Worm (Caenorhabditis elegans) whole organism, L3 larva: ENCODE results near the gene bas-1.

Experiments used
- R02D3.7 ChIP-seq: fragments of 150-350 bp; optimal IDR thresholded peaks from 2 replicates; lab custom pipeline; 2014; ENCODE audit warnings: missing biosample characterization, missing genetic modification characterization
- ZK546.5 ChIP-seq: sonication (generic microtip); optimal IDR thresholded peaks from 2 replicates; lab custom pipeline; 2017; ENCODE audit warnings: missing biosample characterization, missing genetic modification characterization
- ceh-16 ChIP-seq: sonication (generic microtip); optimal IDR thresholded peaks from 2 replicates; lab custom pipeline; 2017; ENCODE audit warnings: missing biosample characterization, missing genetic modification characterization
- ceh-28 ChIP-seq: fragments of 150-350 bp; optimal IDR thresholded peaks from 2 replicates; lab custom pipeline; 2014; ENCODE audit warnings: missing biosample characterization, missing genetic modification reagents, missing genetic modification characterization
- ceh-82 ChIP-seq: fragments of 150-350 bp; optimal IDR thresholded peaks from 2 replicates; lab custom pipeline; 2014; ENCODE audit warnings: missing biosample characterization, missing genetic modification characterization
- daf-12 ChIP-seq: fragments of 150-350 bp; optimal IDR thresholded peaks from 2 replicates; lab custom pipeline; 2014; ENCODE audit warnings: missing biosample characterization, missing genetic modification reagents, missing genetic modification characterization
- egl-27 ChIP-seq: sonication (generic microtip); optimal IDR thresholded peaks from 4 replicates; lab custom pipeline; 2017; ENCODE audit warnings: missing biosample characterization, missing genetic modification reagents, missing genetic modification characterization
- egl-5 ChIP-seq: fragments of 150-350 bp; optimal IDR thresholded peaks from 2 replicates; lab custom pipeline; 2017; ENCODE audit warnings: missing biosample characterization, missing genetic modification reagents, missing genetic modification characterization, inconsistent platforms
- elt-1 ChIP-seq: fragments of 150-350 bp; optimal IDR thresholded peaks from 2 replicates; lab custom pipeline; 2014; ENCODE audit warnings: missing biosample characterization, missing genetic modification characterization
- elt-2 ChIP-seq: sonication (generic microtip); optimal IDR thresholded peaks from 2 replicates; lab custom pipeline; 2016; ENCODE audit warnings: missing genetic modification reagents, mild to moderate bottlenecking, missing genetic modification characterization, missing compliant biosample characterization
- elt-3 ChIP-seq, 3 experiments: fragments of 150-350 bp in 1 of 3; sonication (generic microtip) in 2 of 3; optimal IDR thresholded peaks; 2 replicates in 2 of 3; 4 replicates in 1 of 3; lab custom pipeline; 2014 to 2017; ENCODE audit warnings: missing biosample characterization in 3 of 3, missing genetic modification characterization in 3 of 3
- eor-1 ChIP-seq, 2 experiments: fragments of 150-350 bp; optimal IDR thresholded peaks; 2 replicates each; lab custom pipeline; 2014 to 2018; ENCODE audit warnings: missing biosample characterization in 2 of 2, missing genetic modification characterization in 2 of 2
- fos-1 ChIP-seq: fragments of 150-350 bp; optimal IDR thresholded peaks from 2 replicates; lab custom pipeline; 2014; ENCODE audit warnings: missing biosample characterization, missing genetic modification characterization
- lin-15B ChIP-seq: fragments of 150-350 bp; optimal IDR thresholded peaks from 2 replicates; lab custom pipeline; 2014; ENCODE audit warnings: missing biosample characterization, missing genetic modification characterization
- lin-39 ChIP-seq: fragments of 150-350 bp; optimal IDR thresholded peaks from 2 replicates; lab custom pipeline; 2018; ENCODE audit warnings: missing biosample characterization, missing genetic modification reagents, missing genetic modification characterization
- lsy-12 ChIP-seq: sonication (generic microtip); optimal IDR thresholded peaks from 2 replicates; lab custom pipeline; 2016; ENCODE audit warnings: mild to moderate bottlenecking, missing genetic modification characterization, missing compliant biosample characterization
- mdl-1 ChIP-seq: fragments of 150-350 bp; optimal IDR thresholded peaks from 2 replicates; lab custom pipeline; 2014; ENCODE audit warnings: missing biosample characterization, missing genetic modification characterization
- nhr-11 ChIP-seq: fragments of 150-350 bp; optimal IDR thresholded peaks from 2 replicates; lab custom pipeline; 2014; ENCODE audit warnings: missing biosample characterization, missing genetic modification characterization
- nhr-23 ChIP-seq: fragments of 150-350 bp; optimal IDR thresholded peaks from 2 replicates; lab custom pipeline; 2014; ENCODE audit warnings: missing biosample characterization, missing genetic modification reagents, missing genetic modification characterization
- nhr-237 ChIP-seq: fragments of 150-350 bp; optimal IDR thresholded peaks from 2 replicates; lab custom pipeline; 2014; ENCODE audit warnings: missing biosample characterization, missing genetic modification characterization
- nhr-25 ChIP-seq: sonication (generic microtip); optimal IDR thresholded peaks from 2 replicates; lab custom pipeline; 2017; ENCODE audit warnings: missing biosample characterization, missing genetic modification characterization
- nhr-28 ChIP-seq: fragments of 150-350 bp; optimal IDR thresholded peaks from 2 replicates; lab custom pipeline; 2014; ENCODE audit warnings: missing biosample characterization, missing genetic modification characterization
- nhr-43 ChIP-seq: sonication (generic microtip); optimal IDR thresholded peaks from 2 replicates; lab custom pipeline; 2016; ENCODE audit warnings: mild to moderate bottlenecking, missing genetic modification characterization, missing compliant biosample characterization; ENCODE audit not compliant: poor library complexity, severe bottlenecking
- nhr-67 ChIP-seq: fragments of 150-350 bp; optimal IDR thresholded peaks from 2 replicates; lab custom pipeline; 2014; ENCODE audit warnings: missing biosample characterization, missing genetic modification characterization
- nhr-76 ChIP-seq: fragments of 150-350 bp; sonication (generic microtip); optimal IDR thresholded peaks from 5 replicates; lab custom pipeline; 2014; ENCODE audit warnings: missing biosample characterization, missing genetic modification characterization
- nhr-77 ChIP-seq: fragments of 150-350 bp; optimal IDR thresholded peaks from 2 replicates; lab custom pipeline; 2014; ENCODE audit warnings: missing biosample characterization, missing genetic modification characterization
- sea-2 ChIP-seq: fragments of 150-350 bp; sonication (generic microtip); optimal IDR thresholded peaks from 4 replicates; lab custom pipeline; 2014; ENCODE audit warnings: missing biosample characterization, missing genetic modification reagents, missing genetic modification characterization
- skn-1 ChIP-seq: fragments of 150-350 bp; optimal IDR thresholded peaks from 2 replicates; lab custom pipeline; 2014; ENCODE audit warnings: missing biosample characterization, missing genetic modification characterization
- tbx-2 ChIP-seq: sonication (generic microtip); optimal IDR thresholded peaks from 2 replicates; lab custom pipeline; 2016; ENCODE audit warnings: mild to moderate bottlenecking, missing genetic modification characterization, missing compliant biosample characterization
- unc-39 ChIP-seq: sonication (generic microtip); optimal IDR thresholded peaks from 4 replicates; lab custom pipeline; 2017; ENCODE audit warnings: missing biosample characterization, missing genetic modification characterization
- zag-1 ChIP-seq: fragments of 150-350 bp; optimal IDR thresholded peaks from 2 replicates; lab custom pipeline; 2014; ENCODE audit warnings: missing biosample characterization, missing genetic modification characterization
- ztf-11 ChIP-seq: fragments of 150-350 bp; optimal IDR thresholded peaks from 2 replicates; lab custom pipeline; 2014; ENCODE audit warnings: missing biosample characterization, missing genetic modification characterization
- ztf-4 ChIP-seq: fragments of 150-350 bp; optimal IDR thresholded peaks from 2 replicates; lab custom pipeline; 2014; ENCODE audit warnings: missing biosample characterization, missing genetic modification characterization

The bas-1 gene

DNA sequence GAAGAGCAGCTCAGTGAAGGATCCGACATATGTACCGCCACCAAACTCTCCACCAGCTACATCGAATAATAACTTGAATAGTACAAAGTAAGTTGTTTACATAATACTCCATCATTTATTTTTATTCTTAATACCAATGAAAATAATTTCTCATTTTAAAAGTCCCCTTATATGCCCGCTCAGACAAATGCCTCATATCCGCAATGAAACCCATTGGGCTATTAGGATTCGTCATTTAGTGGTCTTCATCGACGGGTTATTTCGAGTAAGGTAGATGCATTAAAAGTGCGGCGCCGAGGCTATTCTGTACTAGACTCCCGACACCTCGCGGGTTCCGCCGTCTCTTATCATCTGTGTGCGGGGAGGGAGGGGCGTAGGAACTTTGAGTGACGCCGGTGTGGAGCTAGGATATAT, 41.6 kb downstream of the bas-1 start (continued):
- TF ChIP-seq nhr-28 (tag; lab: Kevin White, UChicago) (no peak), nhr-67 (tag; lab: Kevin White, UChicago) (no peak), mdl-1 (tag; lab: Kevin White, UChicago) (no peak), nhr-76 (no peak), skn-1 (tag; lab: Kevin White, UChicago) (no peak)

DNA sequence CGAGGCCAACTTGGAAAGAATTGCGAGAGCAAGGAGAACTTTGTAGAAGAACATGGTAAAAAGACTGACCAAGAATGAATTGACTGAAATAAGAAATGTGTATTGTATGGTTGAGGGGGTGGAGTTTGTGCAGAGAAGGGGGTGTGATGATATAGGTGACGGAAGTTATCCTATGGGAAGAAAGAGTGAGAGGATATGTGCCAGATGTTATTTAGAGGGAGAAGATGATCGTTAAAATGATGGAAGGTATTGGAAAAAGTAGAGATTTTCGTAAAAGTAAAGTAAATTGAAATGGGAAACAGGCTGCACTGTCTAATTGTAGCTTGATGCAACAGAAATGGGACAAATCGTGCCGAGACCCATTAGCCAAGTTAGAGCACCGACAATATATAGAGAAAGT, 44.9 kb downstream of the bas-1 start, which contains the start of gene sdz-21:
sdz-21 (minus strand) TSS at position 101 of the 400 bp plus-strand sequence.
- TF ChIP-seq lsy-12: no peak
- no peak for TF ChIP-seq ztf-4 (tag; lab: Kevin White, UChicago)
- TF ChIP-seq sea-2: no peak
- no peak for TF ChIP-seq ceh-16 (tag; lab: Kevin White, UChicago)
- TF ChIP-seq ceh-82 (tag; lab: Kevin White, UChicago): no peak
- no peak for TF ChIP-seq ztf-11 (tag; lab: Kevin White, UChicago)
- TF ChIP-seq skn-1 (tag; lab: Kevin White, UChicago): no peak
- TF ChIP-seq nhr-237 (tag; lab: Kevin White, UChicago): no peak
- no peak for TF ChIP-seq eor-1 (tag; optimal IDR thresholded peaks at IDR 0.05; lab: Kevin White, UChicago)
- TF ChIP-seq nhr-23 (tag; lab: Kevin White, UChicago): no peak
- no peak for TF ChIP-seq tbx-2 (tag; lab: Kevin White, UChicago)
- TF ChIP-seq lin-15B (tag; lab: Kevin White, UChicago): no peak
- TF ChIP-seq R02D3.7 (tag; lab: Kevin White, UChicago): no peak
- TF ChIP-seq ceh-28 (tag; lab: Kevin White, UChicago): no peak

DNA sequence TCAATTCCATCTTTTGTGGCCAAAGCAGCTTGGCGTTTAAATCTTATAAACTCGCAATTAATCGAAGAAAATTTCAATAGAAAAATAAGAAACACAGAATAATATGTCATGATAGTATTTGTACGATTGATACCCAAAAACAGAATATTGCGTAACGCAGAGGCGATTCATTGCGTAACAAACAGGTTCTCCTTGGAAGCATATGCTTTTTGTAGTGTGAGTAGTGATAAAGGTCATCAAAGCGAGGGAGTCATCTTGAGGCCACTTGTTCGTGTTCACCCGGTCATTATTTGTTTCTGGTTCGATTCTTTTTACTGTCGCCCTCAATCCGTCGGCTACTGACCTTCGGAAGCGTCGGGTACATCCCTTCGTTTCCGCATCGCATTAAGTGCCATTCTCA, 48.9 kb downstream of the bas-1 start, which contains the start of gene F54E7.6:
F54E7.6 (minus strand) TSS at position 110 of the 400 bp plus-strand sequence.
- peak; percentile 3 for TF ChIP-seq nhr-43 (tag; lab: Kevin White, UChicago)
- TF ChIP-seq lin-15B (tag; lab: Kevin White, UChicago): no peak
- peak; percentile 46 for TF ChIP-seq nhr-23 (tag; lab: Kevin White, UChicago)
- peak; percentile 87 for TF ChIP-seq nhr-25 (tag; lab: Kevin White, UChicago)
- TF ChIP-seq egl-5 (tag; lab: Kevin White, UChicago): no peak
- TF ChIP-seq, all 47 proteins: peak for 3

DNA sequence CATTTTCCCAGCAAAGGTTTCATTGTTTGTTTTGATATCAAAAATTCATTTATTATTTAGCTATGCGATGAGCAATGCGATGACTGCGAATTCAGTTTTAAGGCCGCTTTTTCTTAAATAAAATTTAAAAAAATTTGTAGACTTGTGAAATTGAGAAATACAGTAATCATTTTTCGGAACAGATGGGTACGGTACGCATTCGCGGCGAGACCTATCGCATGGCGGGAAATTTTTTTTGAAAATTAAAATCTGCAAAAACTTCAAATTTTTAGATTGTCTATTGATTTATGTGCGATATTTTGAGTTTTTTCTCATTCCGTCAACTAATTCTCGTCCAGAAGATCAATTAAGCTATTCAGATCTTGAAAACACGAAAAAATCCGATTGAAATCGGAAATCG, 51.4 kb downstream of the bas-1 start:
- TF ChIP-seq ZK546.5 (tag; lab: Kevin White, UChicago) (no peak), R02D3.7 (tag; lab: Kevin White, UChicago) (no peak), tbx-2 (tag; lab: Kevin White, UChicago) (no peak), elt-3 (tag; optimal IDR thresholded peaks at IDR 0.05; lab: Kevin White, UChicago) (no peak), unc-39 (no peak), lin-39 (no peak), nhr-25 (tag; lab: Kevin White, UChicago) (no peak), egl-27 (tag; lab: Kevin White, UChicago) (no peak), egl-5 (tag; lab: Kevin White, UChicago) (no peak), skn-1 (tag; lab: Kevin White, UChicago) (no peak), nhr-77 (tag; lab: Kevin White, UChicago) (no peak), ceh-28 (tag; lab: Kevin White, UChicago) (no peak), ztf-11 (tag; lab: Kevin White, UChicago) (no peak), zag-1 (tag; lab: Kevin White, UChicago) (no peak), ztf-4 (tag; lab: Kevin White, UChicago) (no peak), nhr-11 (tag; lab: Kevin White, UChicago) (no peak), daf-12 (no peak), elt-1 (tag; lab: Kevin White, UChicago) (no peak), elt-2 (no peak), fos-1 (tag; lab: Kevin White, UChicago) (no peak)

DNA sequence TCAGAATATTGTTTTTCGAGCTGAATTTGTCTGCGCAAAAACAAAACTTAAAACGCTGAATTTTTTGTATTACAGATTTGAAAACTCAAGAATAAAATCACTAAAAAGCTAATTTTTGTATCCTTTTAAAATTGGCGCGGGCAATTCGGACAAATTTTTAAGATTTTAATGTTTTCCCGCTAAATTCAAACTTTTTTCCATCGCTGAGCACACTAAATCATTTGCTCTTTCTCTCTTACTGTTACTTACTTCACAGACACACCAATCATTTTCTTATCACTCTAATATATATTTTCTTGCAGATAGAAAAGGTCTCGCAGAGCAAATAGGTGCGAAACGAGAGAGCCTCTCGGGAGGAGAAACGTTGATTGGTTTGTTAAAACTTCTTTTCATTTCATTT, 51.9 kb downstream of the bas-1 start, which contains the start of gene par-3:
par-3 (plus strand) TSS at position 301 of the 400 bp plus-strand sequence.
- TF ChIP-seq ztf-4 (tag; lab: Kevin White, UChicago) (no peak), ZK546.5 (tag; lab: Kevin White, UChicago) (no peak), zag-1 (tag; lab: Kevin White, UChicago) (no peak)
